Worm (Caenorhabditis elegans) whole organism, L4 larva: ENCODE data around the gene T15B7.15.

Experiments used
- D1046.2 ChIP-seq: fragments of 200-800 bp; sonication (Bioruptor generic); IDR thresholded peaks from 2 replicates; pipeline ENCODE4 v1.3.6; 2022; ENCODE audit warnings: missing genetic modification characterization, missing compliant biosample characterization
- F26F4.8 ChIP-seq: fragments of 200-800 bp; sonication (Bioruptor generic); conservative IDR thresholded peaks from 2 replicates; pipeline ENCODE4 v1.3.6; 2022; ENCODE audit warnings: missing genetic modification characterization, missing compliant biosample characterization
- F37D6.2 ChIP-seq: sonication (generic microtip); optimal IDR thresholded peaks from 2 replicates; lab custom pipeline; 2016; ENCODE audit warnings: mild to moderate bottlenecking, missing genetic modification characterization, missing compliant biosample characterization
- F49E8.2 ChIP-seq: sonication (generic microtip); optimal IDR thresholded peaks from 2 replicates; lab custom pipeline; 2016; ENCODE audit warnings: missing compliant biosample characterization, mild to moderate bottlenecking, missing genetic modification characterization, borderline replicate concordance
- T20F7.1 ChIP-seq: fragments of 200-800 bp; sonication (Bioruptor generic); optimal IDR thresholded peaks from 2 replicates; lab custom pipeline; 2018; ENCODE audit warnings: mild to moderate bottlenecking, missing genetic modification characterization, missing compliant biosample characterization
- T26A8.4 ChIP-seq: fragments of 200-800 bp; sonication (Bioruptor generic); IDR thresholded peaks from 2 replicates; pipeline ENCODE4 v1.3.6; 2022; ENCODE audit warnings: missing genetic modification characterization, missing compliant biosample characterization
- Y105C5A.15 ChIP-seq: fragments of 200-800 bp; sonication (Bioruptor generic); IDR thresholded peaks from 2 replicates; pipeline ENCODE4 v1.3.6; 2022; ENCODE audit warnings: missing genetic modification characterization, missing compliant biosample characterization
- Y75B8A.6 ChIP-seq: fragments of 200-800 bp; sonication (Bioruptor generic); IDR thresholded peaks from 2 replicates; pipeline ENCODE4 v1.3.6; 2022; ENCODE audit warnings: missing genetic modification reagents, missing genetic modification characterization, missing compliant biosample characterization
- ZK337.2 ChIP-seq: fragments of 200-800 bp; sonication (Bioruptor generic); IDR thresholded peaks from 2 replicates; pipeline ENCODE4 v1.3.6; 2022; ENCODE audit warnings: missing genetic modification reagents, missing genetic modification characterization, missing compliant biosample characterization
- aly-2 ChIP-seq: sonication (generic microtip); optimal IDR thresholded peaks from 2 replicates; lab custom pipeline; 2018; ENCODE audit warnings: missing biosample characterization, missing genetic modification characterization
- ama-1 ChIP-seq: fragments of 150-350 bp; optimal IDR thresholded peaks from 2 replicates; lab custom pipeline; 2014; ENCODE audit warnings: inconsistent platforms, mixed read lengths
- arid-1 ChIP-seq: fragments of 200-800 bp; sonication (Bioruptor generic); conservative IDR thresholded peaks from 2 replicates; pipeline ENCODE4 v1.3.6; 2022; ENCODE audit warnings: missing genetic modification reagents, missing genetic modification characterization, missing compliant biosample characterization
- ceh-82 ChIP-seq: sonication (generic microtip); optimal IDR thresholded peaks from 2 replicates; lab custom pipeline; 2017; ENCODE audit warnings: missing biosample characterization, missing genetic modification characterization
- ces-1 ChIP-seq: fragments of 150-350 bp; sonication (generic microtip); optimal IDR thresholded peaks from 4 replicates; lab custom pipeline; 2014; ENCODE audit warnings: missing biosample characterization, missing genetic modification reagents, missing genetic modification characterization
- cey-2 ChIP-seq: sonication (generic microtip); optimal IDR thresholded peaks from 3 replicates; lab custom pipeline; 2017; ENCODE audit warnings: missing genetic modification characterization, mild to moderate bottlenecking, missing compliant biosample characterization, antibody characterized with exemption, borderline replicate concordance; ENCODE audit not compliant: insufficient read depth
- ctbp-1 ChIP-seq: fragments of 200-800 bp; sonication (Bioruptor generic); IDR thresholded peaks from 2 replicates; pipeline ENCODE4 v1.3.6; 2022; ENCODE audit warnings: missing genetic modification reagents, missing genetic modification characterization, missing compliant biosample characterization
- daf-12 ChIP-seq: fragments of 150-350 bp; optimal IDR thresholded peaks from 2 replicates; lab custom pipeline; 2014; ENCODE audit warnings: missing biosample characterization, missing genetic modification reagents, missing genetic modification characterization
- daf-8 ChIP-seq: fragments of 200-800 bp; sonication (Bioruptor generic); IDR thresholded peaks from 2 replicates; pipeline ENCODE4 v1.3.6; 2022; ENCODE audit warnings: missing genetic modification characterization, missing compliant biosample characterization
- dmd-6 ChIP-seq: fragments of 200-800 bp; sonication (Bioruptor generic); IDR thresholded peaks from 2 replicates; pipeline ENCODE4 v1.3.6; 2022; ENCODE audit warnings: missing genetic modification reagents, missing genetic modification characterization, missing compliant biosample characterization
- dmd-9 ChIP-seq: fragments of 200-800 bp; sonication (Bioruptor generic); IDR thresholded peaks from 2 replicates; pipeline ENCODE4 v1.3.6; 2022; ENCODE audit warnings: missing genetic modification reagents, missing genetic modification characterization, missing compliant biosample characterization
- duxl-1 ChIP-seq: sonication (generic microtip); optimal IDR thresholded peaks from 2 replicates; lab custom pipeline; 2016; ENCODE audit warnings: mild to moderate bottlenecking, missing genetic modification characterization, moderate library complexity, missing compliant biosample characterization; ENCODE audit not compliant: poor library complexity
- hlh-11 ChIP-seq: fragments of 200-800 bp; sonication (Bioruptor generic); optimal IDR thresholded peaks from 2 replicates; lab custom pipeline; 2018; ENCODE audit warnings: mild to moderate bottlenecking, missing genetic modification characterization, missing compliant biosample characterization
- hlh-30 ChIP-seq: sonication (generic microtip); optimal IDR thresholded peaks from 2 replicates; lab custom pipeline; 2017; ENCODE audit warnings: antibody characterized with exemption, mild to moderate bottlenecking, missing genetic modification characterization, missing compliant biosample characterization; ENCODE audit not compliant: insufficient read depth
- hmg-1.1 ChIP-seq: fragments of 200-800 bp; sonication (Bioruptor generic); IDR thresholded peaks from 2 replicates; pipeline ENCODE4 v1.3.6; 2022; ENCODE audit warnings: missing genetic modification reagents, missing genetic modification characterization, missing compliant biosample characterization
- lin-1 ChIP-seq: fragments of 200-800 bp; sonication (Bioruptor generic); IDR thresholded peaks from 2 replicates; pipeline ENCODE4 v1.3.6; 2022; ENCODE audit warnings: missing genetic modification reagents, missing genetic modification characterization, missing compliant biosample characterization
- lin-15B ChIP-seq: fragments of 150-350 bp; sonication (generic microtip); optimal IDR thresholded peaks from 3 replicates; lab custom pipeline; 2014; ENCODE audit warnings: missing biosample characterization, missing genetic modification characterization
- lin-39 ChIP-seq: fragments of 150-350 bp; optimal IDR thresholded peaks from 2 replicates; lab custom pipeline; 2014; ENCODE audit warnings: missing biosample characterization, missing genetic modification reagents, missing genetic modification characterization
- madf-5 ChIP-seq, 2 experiments: fragments of 200-800 bp; sonication (Bioruptor generic); IDR thresholded peaks; 2 replicates each; pipeline ENCODE4 v1.3.6; 2022; ENCODE audit warnings: missing compliant biosample characterization in 2 of 2, missing genetic modification characterization in 2 of 2
- madf-9 ChIP-seq: fragments of 200-800 bp; sonication (Bioruptor generic); conservative IDR thresholded peaks from 2 replicates; pipeline ENCODE4 v1.3.6; 2022; ENCODE audit warnings: missing genetic modification reagents, missing genetic modification characterization, missing compliant biosample characterization
- mdt-29 ChIP-seq: fragments of 200-800 bp; sonication (Bioruptor generic); IDR thresholded peaks from 2 replicates; pipeline ENCODE4 v1.3.6; 2022; ENCODE audit warnings: missing genetic modification reagents, missing genetic modification characterization, missing compliant biosample characterization
- mes-2 ChIP-seq: sonication (generic microtip); optimal IDR thresholded peaks from 2 replicates; lab custom pipeline; 2016; ENCODE audit warnings: missing genotype, mild to moderate bottlenecking, missing genetic modification characterization, missing compliant biosample characterization; ENCODE audit not compliant: poor library complexity, severe bottlenecking
- mxl-2 ChIP-seq: fragments of 200-800 bp; sonication (Bioruptor generic); conservative IDR thresholded peaks from 2 replicates; pipeline ENCODE4 v1.3.6; 2022; ENCODE audit warnings: missing genetic modification reagents, missing genetic modification characterization, missing compliant biosample characterization
- nhr-102 ChIP-seq: sonication (generic microtip); optimal IDR thresholded peaks from 2 replicates; lab custom pipeline; 2016; ENCODE audit warnings: mild to moderate bottlenecking, missing genetic modification characterization, moderate library complexity, missing compliant biosample characterization
- nhr-111 ChIP-seq: fragments of 200-800 bp; sonication (Bioruptor generic); optimal IDR thresholded peaks from 2 replicates; lab custom pipeline; 2018; ENCODE audit warnings: mild to moderate bottlenecking, missing genetic modification characterization, missing compliant biosample characterization
- nhr-28 ChIP-seq: fragments of 150-350 bp; optimal IDR thresholded peaks from 2 replicates; lab custom pipeline; 2014; ENCODE audit warnings: missing biosample characterization, missing genetic modification characterization
- nhr-42 ChIP-seq: fragments of 200-800 bp; sonication (Bioruptor generic); IDR thresholded peaks from 2 replicates; pipeline ENCODE4 v1.3.6; 2022; ENCODE audit warnings: missing genetic modification characterization, missing compliant biosample characterization
- nhr-76 ChIP-seq: fragments of 150-350 bp; optimal IDR thresholded peaks from 2 replicates; lab custom pipeline; 2014; ENCODE audit warnings: missing biosample characterization, missing genetic modification characterization
- nhr-77 ChIP-seq: fragments of 150-350 bp; optimal IDR thresholded peaks from 2 replicates; lab custom pipeline; 2014; ENCODE audit warnings: missing biosample characterization, missing genetic modification characterization
- pha-4 ChIP-seq, 2 experiments: fragments of 150-350 bp in 1 of 2; fragments of 200-800 bp in 1 of 2; sonication (Bioruptor generic) in 1 of 2; IDR thresholded peaks in 1 of 2; optimal IDR thresholded peaks in 1 of 2; 2 replicates each; pipeline versions ENCODE4 v1.3.6 to Lab custom; 2014 to 2022; ENCODE audit warnings: missing genetic modification characterization in 2 of 2, missing genetic modification reagents in 2 of 2, missing biosample characterization in 1 of 2, missing compliant biosample characterization in 1 of 2
- php-3 ChIP-seq: fragments of 200-800 bp; sonication (Bioruptor generic); IDR thresholded peaks from 2 replicates; pipeline ENCODE4 v1.3.6; 2022; ENCODE audit warnings: missing genetic modification reagents, missing genetic modification characterization, missing compliant biosample characterization
- sdz-12 ChIP-seq: fragments of 200-800 bp; sonication (Bioruptor generic); optimal IDR thresholded peaks from 2 replicates; lab custom pipeline; 2018; ENCODE audit warnings: mild to moderate bottlenecking, missing genetic modification characterization, missing compliant biosample characterization
- skn-1 ChIP-seq: fragments of 150-350 bp; optimal IDR thresholded peaks from 2 replicates; lab custom pipeline; 2014; ENCODE audit warnings: missing biosample characterization, missing genetic modification characterization
- spr-3 ChIP-seq: fragments of 200-800 bp; sonication (Bioruptor generic); optimal IDR thresholded peaks from 2 replicates; lab custom pipeline; 2018; ENCODE audit warnings: mild to moderate bottlenecking, missing genetic modification characterization, missing compliant biosample characterization
- tra-1 ChIP-seq: fragments of 200-800 bp; sonication (Bioruptor generic); IDR thresholded peaks from 2 replicates; pipeline ENCODE4 v1.3.6; 2022; ENCODE audit warnings: missing genetic modification reagents, missing genetic modification characterization, missing compliant biosample characterization
- unc-62 ChIP-seq, 3 experiments: fragments of 150-350 bp in 1 of 3; sonication (generic microtip); optimal IDR thresholded peaks in 2 of 3; peaks in 1 of 3; 1 replicate in 1 of 3; 2 replicates in 2 of 3; lab custom pipeline; 2014 to 2017; ENCODE audit warnings: missing biosample characterization in 3 of 3, missing genetic modification characterization in 3 of 3, missing genetic modification reagents in 3 of 3, missing genotype in 1 of 3
- vab-7 ChIP-seq: fragments of 200-800 bp; sonication (Bioruptor generic); IDR thresholded peaks from 2 replicates; pipeline ENCODE4 v1.3.6; 2022; ENCODE audit warnings: missing genetic modification reagents, missing genetic modification characterization, missing compliant biosample characterization
- zag-1 ChIP-seq: fragments of 150-350 bp; optimal IDR thresholded peaks from 2 replicates; lab custom pipeline; 2014; ENCODE audit warnings: missing biosample characterization, missing genetic modification characterization
- zfp-3 ChIP-seq: fragments of 200-800 bp; sonication (Bioruptor generic); conservative IDR thresholded peaks from 2 replicates; pipeline ENCODE4 v1.3.6; 2022; ENCODE audit warnings: missing genetic modification reagents, missing genetic modification characterization, missing compliant biosample characterization
- zip-2 ChIP-seq: fragments of 150-350 bp; optimal IDR thresholded peaks from 2 replicates; lab custom pipeline; 2014; ENCODE audit warnings: missing biosample characterization, missing genetic modification characterization
- ztf-7 ChIP-seq: fragments of 150-350 bp; optimal IDR thresholded peaks from 2 replicates; lab custom pipeline; 2014; ENCODE audit warnings: missing biosample characterization, missing genetic modification characterization

The T15B7.15 gene

DNA sequence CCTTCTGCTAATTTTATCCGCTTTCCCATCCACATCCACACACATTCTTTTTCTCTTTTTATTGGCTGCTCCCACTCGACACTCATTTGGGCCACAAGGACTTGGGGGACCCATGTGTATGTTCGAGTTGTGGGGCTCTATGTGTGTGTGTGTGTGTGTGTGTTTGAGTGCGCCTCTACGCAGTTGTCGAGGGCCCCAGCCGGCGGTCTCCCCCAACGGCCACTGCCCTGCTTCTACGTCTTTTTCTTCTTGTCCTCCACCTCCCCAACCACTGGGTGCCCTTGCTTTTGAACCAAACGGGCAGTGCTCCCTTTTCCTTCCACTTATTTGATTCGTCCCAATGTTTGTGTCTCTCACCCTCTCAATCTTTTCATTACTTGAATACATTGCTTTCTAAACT is 42.2 kb upstream of the T15B7.15 start (continued):
- TF ChIP-seq nhr-111 (GFP tag; lab: Kevin White, UChicago) (no peak), aly-2 (tag; lab: Kevin White, UChicago) (no peak), vab-7 (GFP tag; lab: Robert Waterston, UW) (0 out of 2 replicates have a peak, but pooled peaks have one; percentile 20), D1046.2 (GFP tag; lab: Robert Waterston, UW) (no peak), cey-2 (tag; lab: Kevin White, UChicago) (no peak), ama-1 (lab: Kevin White, UChicago) (no peak), tra-1 (GFP tag; lab: Robert Waterston, UW) (no peak), lin-1 (GFP tag; lab: Robert Waterston, UW) (no peak), spr-3 (GFP tag; lab: Kevin White, UChicago) (no peak), Y105C5A.15 (no peak), zip-2 (tag; lab: Kevin White, UChicago) (no peak), lin-39 (tag; lab: Kevin White, UChicago) (no peak), ces-1 (no peak), lin-15B (no peak), nhr-102 (tag; lab: Kevin White, UChicago) (no peak), pha-4 (GFP tag; IDR thresholded peaks at IDR 0.05; lab: Robert Waterston, UW) (no peak), pha-4 (tag; optimal IDR thresholded peaks at IDR 0.05; lab: Kevin White, UChicago) (no peak), zag-1 (tag; lab: Kevin White, UChicago) (no peak), nhr-77 (no peak), ceh-82 (tag; lab: Kevin White, UChicago) (no peak), hlh-30 (tag; lab: Kevin White, UChicago) (peak; percentile 1), F49E8.2 (tag; lab: Kevin White, UChicago) (no peak), unc-62 (GFP tag; optimal IDR thresholded peaks at IDR 0.05 in 1 of 2; lab: Kevin White, UChicago) (peak in 1 of 2 experiments; percentile 33), unc-62 (tag; optimal IDR thresholded peaks at IDR 0.05; lab: Kevin White, UChicago) (no peak), hlh-11 (tag; lab: Kevin White, UChicago) (peak; percentile 43), daf-12 (tag; lab: Kevin White, UChicago) (no peak), T26A8.4 (GFP tag; lab: Robert Waterston, UW) (no peak), T20F7.1 (GFP tag; lab: Kevin White, UChicago) (no peak), arid-1 (GFP tag; lab: Robert Waterston, UW) (0 out of 2 replicates have a peak, but pooled peaks have one; percentile 49), nhr-76 (no peak), hmg-1.1 (GFP tag; lab: Robert Waterston, UW) (peak; percentile 69), F37D6.2 (peak; percentile 37), ZK337.2 (GFP tag; lab: Robert Waterston, UW) (no peak), madf-9 (GFP tag; lab: Robert Waterston, UW) (no peak), nhr-42 (GFP tag; lab: Robert Waterston, UW) (no peak), sdz-12 (no peak), F26F4.8 (GFP tag; lab: Robert Waterston, UW) (no peak), mes-2 (tag; lab: Kevin White, UChicago) (peak; percentile 0), ztf-7 (tag; lab: Kevin White, UChicago) (no peak), ctbp-1 (GFP tag; lab: Robert Waterston, UW) (peak; percentile 45; the same call in 1 of the 2 replicates), duxl-1 (tag; lab: Kevin White, UChicago) (no peak), mdt-29 (GFP tag; lab: Robert Waterston, UW) (no peak), dmd-6 (GFP tag; lab: Robert Waterston, UW) (no peak), zfp-3 (GFP tag; lab: Robert Waterston, UW) (no peak), Y75B8A.6 (no peak), dmd-9 (GFP tag; lab: Robert Waterston, UW) (no peak), php-3 (GFP tag; lab: Robert Waterston, UW) (no peak), daf-8 (GFP tag; lab: Robert Waterston, UW) (no peak), nhr-28 (tag; lab: Kevin White, UChicago) (no peak), skn-1 (tag; lab: Kevin White, UChicago) (no peak), madf-5 (GFP tag; IDR thresholded peaks at IDR 0.05; lab: Robert Waterston, UW) (no peak), mxl-2 (GFP tag; lab: Robert Waterston, UW) (no peak)
